Worm (Caenorhabditis elegans) whole organism, young adult: ENCODE measurements around the gene npr-35.

Experiments
- K12H6.12 ChIP-seq: fragments of 200-800 bp; sonication (Bioruptor generic); optimal IDR thresholded peaks from 2 replicates; lab custom pipeline; 2018; ENCODE audit warnings: mild to moderate bottlenecking, missing genetic modification characterization, missing compliant biosample characterization
- Y95B8A.8 ChIP-seq: fragments of 200-800 bp; sonication (Bioruptor generic); IDR thresholded peaks from 2 replicates; pipeline ENCODE4 v1.3.6; 2022; ENCODE audit warnings: missing genetic modification reagents, missing genetic modification characterization, missing compliant biosample characterization
- atf-7 ChIP-seq: sonication (generic microtip); optimal IDR thresholded peaks from 2 replicates; lab custom pipeline; 2017; ENCODE audit warnings: mild to moderate bottlenecking, missing genetic modification characterization, missing compliant biosample characterization
- dpl-1 ChIP-seq: fragments of 150-350 bp; optimal IDR thresholded peaks from 2 replicates; lab custom pipeline; 2014; ENCODE audit warnings: missing biosample characterization, missing genetic modification reagents, missing genetic modification characterization
- hrde-1 ChIP-seq: sonication (generic microtip); optimal IDR thresholded peaks from 2 replicates; lab custom pipeline; 2016; ENCODE audit warnings: missing genetic modification characterization, mild to moderate bottlenecking, missing compliant biosample characterization, moderate library complexity, missing genotype, missing genetic modification reagents, borderline replicate concordance
- lag-1 ChIP-seq: fragments of 200-800 bp; sonication (Bioruptor generic); IDR thresholded peaks from 2 replicates; pipeline ENCODE4 v1.3.6; 2022; ENCODE audit warnings: missing genetic modification reagents, missing genetic modification characterization, missing compliant biosample characterization
- unc-130 ChIP-seq: sonication (generic microtip); optimal IDR thresholded peaks from 2 replicates; lab custom pipeline; 2016; ENCODE audit warnings: missing genetic modification reagents, missing genetic modification characterization, missing compliant biosample characterization

DNA sequence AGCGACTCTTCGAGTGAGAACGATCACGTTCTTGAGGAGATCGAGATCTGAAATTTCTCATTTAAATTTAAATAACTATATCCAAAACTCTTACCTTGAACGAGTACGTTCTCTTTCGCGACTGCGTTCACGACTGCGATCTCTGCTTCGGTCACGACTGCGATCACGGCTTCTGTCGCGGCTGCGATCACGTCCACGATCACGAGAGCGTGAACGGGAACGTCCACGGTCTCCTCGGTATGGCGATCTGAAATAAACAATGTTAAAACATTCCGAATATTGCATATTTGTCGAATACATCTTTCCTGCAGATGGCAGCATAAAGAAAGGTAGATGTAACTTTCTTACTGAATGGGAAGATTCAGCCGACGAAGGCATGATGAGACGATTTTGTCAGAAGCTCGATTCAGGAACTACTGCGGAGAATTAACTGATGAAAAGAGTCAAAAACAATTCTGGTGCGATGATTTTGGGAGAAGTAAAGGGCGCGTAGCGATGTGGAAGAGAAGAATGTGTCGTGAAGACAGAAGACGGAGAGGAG, 46.6 kb downstream of the npr-35 start:
- TF ChIP-seq unc-130 = no peak
- TF ChIP-seq hrde-1 (tag; lab: Kevin White, UChicago) = no peak
- TF ChIP-seq atf-7 (tag; lab: Kevin White, UChicago) = no peak
- no peak for TF ChIP-seq dpl-1 (GFP tag; lab: Kevin White, UChicago)
- TF ChIP-seq Y95B8A.8 (GFP tag; lab: Robert Waterston, UW) = no peak
- no peak for TF ChIP-seq lag-1 (GFP tag; lab: Robert Waterston, UW)
- no peak for TF ChIP-seq K12H6.12 (tag; lab: Kevin White, UChicago)
